Fruit fly (Drosophila melanogaster): ENCODE measurements around the gene CG12684.

Gene CG12684

DNA sequence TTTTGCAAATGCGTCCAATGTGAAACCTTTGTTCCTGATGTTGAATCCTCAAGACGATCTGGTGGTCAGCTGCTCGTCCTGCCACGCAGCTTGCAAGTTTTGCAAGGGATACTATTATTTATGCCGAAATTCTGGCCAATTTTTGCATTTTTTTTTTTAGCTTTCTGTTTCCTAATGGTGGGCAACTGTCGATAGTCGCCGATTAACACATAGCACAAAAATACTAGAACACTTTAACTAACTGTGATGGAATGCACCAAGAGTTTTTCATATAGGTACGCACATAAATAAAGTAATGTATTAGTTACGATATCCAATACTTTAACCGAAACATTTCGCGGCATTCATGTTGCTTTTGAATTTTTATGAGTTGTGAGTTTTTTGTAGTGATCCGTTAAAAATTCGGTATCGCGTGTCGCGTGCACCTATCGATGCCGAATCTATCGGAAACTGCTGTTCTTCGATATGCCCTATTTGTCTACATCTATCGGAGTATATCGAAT lies 31.2 kb downstream of the CG12684 start, which contains the start of the genes rb and CHOp24 (continued):
- TF ChIP-seq CG11902 (GFP tag; optimal IDR thresholded peaks at IDR 0.05) (no peak), Ets21C (GFP tag; optimal IDR thresholded peaks at IDR 0.05) (no peak), CG32006 (GFP tag; optimal IDR thresholded peaks at IDR 0.05) (no peak), CG9139 (GFP tag; optimal IDR thresholded peaks at IDR 0.05) (peak; percentile 47), Sox102F (GFP tag; optimal IDR thresholded peaks at IDR 0.05) (no peak), OdsH (GFP tag; optimal IDR thresholded peaks at IDR 0.05) (no peak), CG1621 (tag; optimal IDR thresholded peaks at IDR 0.05) (no peak), dsx (GFP tag; optimal IDR thresholded peaks at IDR 0.05; ENCODE audit: poor library complexity, severe bottlenecking) (no peak), CG11294 (GFP tag; IDR thresholded peaks at IDR 0.05) (no peak), acj6 (GFP tag; optimal IDR thresholded peaks at IDR 0.05) (no peak), Eip75B (GFP tag; optimal IDR thresholded peaks at IDR 0.05) (no peak), CG6854 (GFP tag; optimal IDR thresholded peaks at IDR 0.05) (no peak), salr (GFP tag; optimal IDR thresholded peaks at IDR 0.05) (no peak), CG3032 (tag; optimal IDR thresholded peaks at IDR 0.05) (peak; percentile 40), CG6792 (GFP tag; optimal IDR thresholded peaks at IDR 0.05) (peak; percentile 8), fd59A (GFP tag; optimal IDR thresholded peaks at IDR 0.05) (no peak), net (GFP tag; optimal IDR thresholded peaks at IDR 0.05) (no peak), Sox14 (GFP tag; optimal IDR thresholded peaks at IDR 0.05) (no peak), dac (GFP tag; optimal IDR thresholded peaks at IDR 0.05) (no peak), cyc (GFP tag; optimal IDR thresholded peaks at IDR 0.05) (no peak), Blimp-1 (GFP tag; optimal IDR thresholded peaks at IDR 0.05) (peak; percentile 7), CG10669 (GFP tag; optimal IDR thresholded peaks at IDR 0.05) (no peak), eg (GFP tag; IDR thresholded peaks at IDR 0.05) (no peak)

DNA sequence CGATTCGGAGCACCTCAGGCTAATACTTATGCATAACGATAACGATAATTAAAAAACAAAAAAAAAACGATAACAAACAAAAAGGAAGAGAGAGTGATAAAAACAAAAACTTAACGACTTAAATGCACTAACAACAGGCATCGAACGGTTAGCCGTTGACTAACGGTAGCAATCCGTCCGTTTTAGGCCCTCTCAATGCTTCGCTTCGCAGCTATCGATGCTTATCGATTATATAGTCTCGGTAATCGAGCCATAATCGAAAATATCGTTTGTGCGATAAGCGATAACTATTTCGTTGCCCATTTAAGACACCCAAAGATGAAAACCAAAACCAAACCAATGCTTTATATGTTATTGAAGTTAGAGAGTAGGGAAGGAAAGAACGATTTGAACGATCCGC lies 37.7 kb downstream of the CG12684 start:
- TF ChIP-seq CG9139 (GFP tag; optimal IDR thresholded peaks at IDR 0.05) (no peak), CG8632 (GFP tag; optimal IDR thresholded peaks at IDR 0.05) (no peak), fd85E (GFP tag; optimal IDR thresholded peaks at IDR 0.05) (no peak), Eip93F (GFP tag; optimal IDR thresholded peaks at IDR 0.05) (no peak), OdsH (GFP tag; optimal IDR thresholded peaks at IDR 0.05) (no peak), fd59A (GFP tag; optimal IDR thresholded peaks at IDR 0.05) (no peak), CG1621 (tag; optimal IDR thresholded peaks at IDR 0.05) (no peak), net (GFP tag; optimal IDR thresholded peaks at IDR 0.05) (no peak), Sox14 (GFP tag; optimal IDR thresholded peaks at IDR 0.05) (no peak), vri (GFP tag; optimal IDR thresholded peaks at IDR 0.05) (no peak), eg (GFP tag; IDR thresholded peaks at IDR 0.05) (no peak), dac (GFP tag; optimal IDR thresholded peaks at IDR 0.05) (no peak), CG3032 (tag; optimal IDR thresholded peaks at IDR 0.05) (no peak), CG6163 (GFP tag; IDR thresholded peaks at IDR 0.05) (no peak), Ets96B (tag; optimal IDR thresholded peaks at IDR 0.05) (no peak), fkh (GFP tag; optimal IDR thresholded peaks at IDR 0.05) (no peak), spab (GFP tag; optimal IDR thresholded peaks at IDR 0.05) (no peak), Smox (GFP tag; optimal IDR thresholded peaks at IDR 0.05) (no peak), svp (GFP tag) (no peak)

DNA sequence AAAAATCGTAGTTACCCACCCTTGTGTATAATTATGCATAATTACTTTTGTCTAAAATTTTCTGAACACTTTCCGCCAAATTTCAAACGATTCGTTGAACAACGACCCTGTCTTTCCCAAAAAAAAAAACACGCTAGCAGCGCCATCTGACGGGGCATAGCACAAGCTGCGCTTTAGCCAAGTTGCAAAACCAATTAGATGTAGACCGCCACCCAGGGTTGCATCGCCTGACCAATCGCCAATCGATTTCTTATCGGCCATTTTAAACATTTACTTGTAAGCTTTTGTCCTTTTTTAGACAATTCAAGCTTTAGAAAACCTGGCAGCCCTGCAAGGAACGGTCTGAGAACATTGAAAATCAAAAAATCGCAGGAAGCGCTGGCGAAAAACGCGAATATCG lies 41.8 kb downstream of the CG12684 start, which contains the start of gene CG3556:
TSS of gene CG3556 (plus strand) at position 323 of the 400 bp plus-strand sequence.
- no peak for TF ChIP-seq CG8632 (GFP tag; optimal IDR thresholded peaks at IDR 0.05)
- no peak for TF ChIP-seq CG9139 (GFP tag; optimal IDR thresholded peaks at IDR 0.05)
- TF ChIP-seq CG31627 (GFP tag; optimal IDR thresholded peaks at IDR 0.05): no peak
- TF ChIP-seq CG7368 (GFP tag; optimal IDR thresholded peaks at IDR 0.05): no peak
- TF ChIP-seq OdsH (GFP tag; optimal IDR thresholded peaks at IDR 0.05): no peak
- TF ChIP-seq CG8119 (GFP tag; IDR thresholded peaks at IDR 0.05): no peak
- no peak for TF ChIP-seq fkh (GFP tag; optimal IDR thresholded peaks at IDR 0.05)
- TF ChIP-seq eg (GFP tag; IDR thresholded peaks at IDR 0.05): peak; percentile 22; the same call in 1 of the 3 replicates
- TF ChIP-seq Eip93F (GFP tag; optimal IDR thresholded peaks at IDR 0.05): no peak
- TF ChIP-seq cyc (GFP tag; optimal IDR thresholded peaks at IDR 0.05): peak; percentile 27
- TF ChIP-seq dac (GFP tag; optimal IDR thresholded peaks at IDR 0.05): no peak
- TF ChIP-seq Eip78C (GFP tag): peak; percentile 62
- no peak for TF ChIP-seq Sox14 (GFP tag; optimal IDR thresholded peaks at IDR 0.05)
- no peak for TF ChIP-seq Smox (GFP tag; optimal IDR thresholded peaks at IDR 0.05)
- TF ChIP-seq achi (GFP tag; optimal IDR thresholded peaks at IDR 0.05): no peak
- TF ChIP-seq CG6808 (GFP tag; optimal IDR thresholded peaks at IDR 0.05): no peak
- no peak for TF ChIP-seq fd85E (GFP tag; optimal IDR thresholded peaks at IDR 0.05)
- TF ChIP-seq lz (GFP tag; optimal IDR thresholded peaks at IDR 0.05): no peak
- no peak for TF ChIP-seq CG11902 (GFP tag; optimal IDR thresholded peaks at IDR 0.05)
- TF ChIP-seq CG10669 (GFP tag; optimal IDR thresholded peaks at IDR 0.05): no peak
- TF ChIP-seq esn (GFP tag; optimal IDR thresholded peaks at IDR 0.05): peak; percentile 38
- TF ChIP-seq CG10631 (GFP tag; optimal IDR thresholded peaks at IDR 0.05): no peak
- no peak for TF ChIP-seq Gug (GFP tag; IDR thresholded peaks at IDR 0.05)
